Fruit fly (Drosophila melanogaster): ENCODE results near the gene mEFG1.

The mEFG1 gene

dm6 chr2L:7200168-7200567 is 22.7 kb downstream of the mEFG1 start:
- TF ChIP-seq Lpt (GFP tag; optimal IDR thresholded peaks at IDR 0.05) (no peak), salr (GFP tag; optimal IDR thresholded peaks at IDR 0.05) (peak in 1 of 2 experiments; percentile 16), Blimp-1 (GFP tag; optimal IDR thresholded peaks at IDR 0.05) (no peak), spab (GFP tag; optimal IDR thresholded peaks at IDR 0.05) (no peak), Eip78C (GFP tag) (peak; percentile 72), CG10631 (GFP tag; optimal IDR thresholded peaks at IDR 0.05) (peak; percentile 1), Eip75B (GFP tag; optimal IDR thresholded peaks at IDR 0.05) (peak; percentile 22), fd85E (GFP tag; optimal IDR thresholded peaks at IDR 0.05) (no peak), svp (GFP tag) (peak; percentile 73), topi (GFP tag; optimal IDR thresholded peaks at IDR 0.05) (peak; percentile 8), CG3919 (GFP tag; optimal IDR thresholded peaks at IDR 0.05) (no peak), CG10669 (GFP tag; optimal IDR thresholded peaks at IDR 0.05) (no peak), CG32006 (GFP tag; optimal IDR thresholded peaks at IDR 0.05) (peak; percentile 42), CG15336 (GFP tag; IDR thresholded peaks at IDR 0.05) (0 out of 2 replicates have a peak, but pooled peaks have one; percentile 1), eg (GFP tag; IDR thresholded peaks at IDR 0.05) (no peak), CG6792 (GFP tag; optimal IDR thresholded peaks at IDR 0.05) (no peak), ss (GFP tag; optimal IDR thresholded peaks at IDR 0.05) (no peak), pdm3 (GFP tag; optimal IDR thresholded peaks at IDR 0.05) (peak; percentile 12), Ets21C (GFP tag; optimal IDR thresholded peaks at IDR 0.05) (peak; percentile 3), esn (GFP tag; optimal IDR thresholded peaks at IDR 0.05) (peak; percentile 32)

dm6 chr2L:7199635-7200110 is 23.2 kb downstream of the mEFG1 start:
- TF ChIP-seq CG3032 (tag; optimal IDR thresholded peaks at IDR 0.05) (peak; percentile 52), eg (GFP tag; IDR thresholded peaks at IDR 0.05) (peak; percentile 83), Eip75B (GFP tag; optimal IDR thresholded peaks at IDR 0.05) (peak; percentile 11), lz (GFP tag; optimal IDR thresholded peaks at IDR 0.05) (peak; percentile 2), fd59A (GFP tag; optimal IDR thresholded peaks at IDR 0.05) (no peak), Smox (GFP tag; optimal IDR thresholded peaks at IDR 0.05) (peak; percentile 41), Eip78C (GFP tag) (peak; percentile 90), vri (GFP tag; optimal IDR thresholded peaks at IDR 0.05) (no peak), Sox15 (GFP tag; optimal IDR thresholded peaks at IDR 0.05) (no peak), OdsH (GFP tag; optimal IDR thresholded peaks at IDR 0.05) (peak; percentile 51), fd85E (GFP tag; optimal IDR thresholded peaks at IDR 0.05) (no peak), CG32006 (GFP tag; optimal IDR thresholded peaks at IDR 0.05) (peak; percentile 50), topi (GFP tag; optimal IDR thresholded peaks at IDR 0.05) (peak; percentile 45), CG31627 (GFP tag; optimal IDR thresholded peaks at IDR 0.05) (peak; percentile 43), CG3919 (GFP tag; optimal IDR thresholded peaks at IDR 0.05) (peak; percentile 62), CG6276 (GFP tag; optimal IDR thresholded peaks at IDR 0.05) (peak; percentile 56), CG11902 (GFP tag; optimal IDR thresholded peaks at IDR 0.05) (peak; percentile 10), dac (GFP tag; optimal IDR thresholded peaks at IDR 0.05) (peak; percentile 6), CG8632 (GFP tag; optimal IDR thresholded peaks at IDR 0.05) (peak; percentile 70), CG1621 (tag; optimal IDR thresholded peaks at IDR 0.05) (peak; percentile 36), CG7368 (GFP tag; optimal IDR thresholded peaks at IDR 0.05) (peak; percentile 49), Lpt (GFP tag; optimal IDR thresholded peaks at IDR 0.05) (peak; percentile 49), CG6792 (GFP tag; optimal IDR thresholded peaks at IDR 0.05) (peak; percentile 51), CG6808 (GFP tag; optimal IDR thresholded peaks at IDR 0.05) (peak; percentile 23), Hr38 (GFP tag; optimal IDR thresholded peaks at IDR 0.05) (no peak), spab (GFP tag; optimal IDR thresholded peaks at IDR 0.05) (peak; percentile 28), salr (GFP tag; optimal IDR thresholded peaks at IDR 0.05) (no peak), Gug (GFP tag; IDR thresholded peaks at IDR 0.05) (peak; percentile 56), achi (GFP tag; optimal IDR thresholded peaks at IDR 0.05) (peak; percentile 65), Blimp-1 (GFP tag; optimal IDR thresholded peaks at IDR 0.05) (peak; percentile 38), pdm3 (GFP tag; optimal IDR thresholded peaks at IDR 0.05) (peak; percentile 28), CG10669 (GFP tag; optimal IDR thresholded peaks at IDR 0.05) (peak; percentile 49), Met (GFP tag; optimal IDR thresholded peaks at IDR 0.05) (peak; percentile 63), Hr39 (GFP tag; optimal IDR thresholded peaks at IDR 0.05) (peak; percentile 41), CG8319 (GFP tag; optimal IDR thresholded peaks at IDR 0.05) (peak; percentile 24), cyc (GFP tag; optimal IDR thresholded peaks at IDR 0.05) (peak; percentile 60), CG8119 (GFP tag; IDR thresholded peaks at IDR 0.05) (peak; percentile 79), net (GFP tag; optimal IDR thresholded peaks at IDR 0.05) (peak; percentile 10), CG10631 (GFP tag; optimal IDR thresholded peaks at IDR 0.05) (peak; percentile 42), CG34406 (GFP tag; optimal IDR thresholded peaks at IDR 0.05) (peak; percentile 78), CG6854 (GFP tag; optimal IDR thresholded peaks at IDR 0.05) (no peak), svp (GFP tag) (peak; percentile 84), dsx (GFP tag; optimal IDR thresholded peaks at IDR 0.05; ENCODE audit: poor library complexity, severe bottlenecking) (peak; percentile 50), esn (GFP tag; optimal IDR thresholded peaks at IDR 0.05) (peak; percentile 69)
